Worm (Caenorhabditis elegans): Measurements from ENCODE around the gene fbxa-141.

- no peak for TF ChIP-seq mml-1 (tag; optimal IDR thresholded peaks at IDR 0.05)
- TF ChIP-seq lin-39 (tag; optimal IDR thresholded peaks at IDR 0.05): no peak
- TF ChIP-seq nhr-11 (tag; optimal IDR thresholded peaks at IDR 0.05): no peak
Observed at ce11 chrX:14464513-14464912, 48.2 kb downstream of the fbxa-141 start, which contains the start of gene M163.7.
